Fruit fly (Drosophila melanogaster): Measurements from ENCODE around the gene gammaSnap2.
A peak's percentile ranks its signal among the peaks of the same experiment; 100 is the strongest.

DNA sequence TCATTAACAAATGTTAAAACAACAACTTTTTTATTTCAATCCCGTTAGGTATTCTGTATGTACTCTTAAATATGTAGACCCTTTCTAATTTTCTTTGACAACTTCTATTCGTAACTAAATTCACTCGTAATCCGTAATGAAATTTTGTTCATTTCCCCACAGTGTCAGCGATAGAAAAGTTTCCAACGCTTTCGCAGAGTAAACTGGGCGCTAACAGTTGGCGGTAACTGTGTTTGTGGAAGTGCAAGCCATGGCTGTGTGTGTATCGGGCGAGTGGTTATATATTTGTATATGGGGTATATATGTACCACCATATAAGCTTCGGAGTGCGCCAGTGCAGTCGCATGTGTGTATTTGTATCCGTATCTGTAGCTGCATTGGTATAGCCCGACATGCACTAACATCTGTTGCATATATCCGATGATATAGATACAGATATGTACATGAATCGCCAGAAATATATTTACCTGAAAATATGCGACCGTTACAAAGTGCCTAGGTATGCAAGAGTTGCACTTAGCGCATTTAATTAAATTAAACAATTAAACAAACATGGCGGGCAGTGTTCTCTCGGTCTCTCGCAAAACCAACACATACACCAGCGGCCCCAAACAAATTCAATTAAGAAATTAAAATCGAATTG is 39.6 kb downstream of the gammaSnap2 start:
- TF ChIP-seq Sox102F (GFP tag; optimal IDR thresholded peaks at IDR 0.05) = no peak
- no peak for TF ChIP-seq CG10669 (GFP tag; optimal IDR thresholded peaks at IDR 0.05)
- peak; percentile 8 for TF ChIP-seq Ets21C (GFP tag; optimal IDR thresholded peaks at IDR 0.05)
- no peak for TF ChIP-seq Eip93F (GFP tag; optimal IDR thresholded peaks at IDR 0.05)
- no peak for TF ChIP-seq CG11902 (GFP tag; optimal IDR thresholded peaks at IDR 0.05)
- peak; percentile 0 for TF ChIP-seq CG32006 (GFP tag; optimal IDR thresholded peaks at IDR 0.05)
- TF ChIP-seq eg (GFP tag; IDR thresholded peaks at IDR 0.05) = no peak

Data from whole organism, prepupa.